Comparison of ENCODE assay signal across 1 fruit fly cellular context in the genomic region with DNA sequence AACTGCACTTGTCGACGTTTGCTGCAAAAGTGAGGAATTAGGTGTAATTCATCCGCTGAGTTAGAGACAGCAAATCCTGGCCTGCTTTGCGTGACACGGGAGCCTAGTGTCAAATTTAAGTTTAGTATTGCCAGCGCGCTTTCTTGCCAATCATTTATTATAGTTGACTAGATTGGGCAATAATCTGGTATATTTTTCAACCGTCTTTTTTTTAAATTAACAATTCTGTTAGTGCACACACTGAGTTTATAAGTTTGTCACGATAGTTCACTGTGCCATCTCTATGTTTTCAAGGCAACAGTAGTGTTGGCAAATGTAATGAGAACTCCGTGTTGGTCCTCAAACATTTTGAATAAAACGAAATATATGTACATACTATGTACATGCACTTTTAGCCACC.
A peak's percentile ranks its signal among the peaks of the same experiment; 100 is the strongest.
TF ChIP-seq lines count a peak whose summit lies in the region.

Gene CG9641, minus strand, starts transcription at position 34 of the 400 bp plus-strand sequence.
Gene CG3165, plus strand, starts transcription at position 294 of the 400 bp plus-strand sequence.

TF ChIP-seq in whole organism, embryonic, 481 proteins besides CTCF, POLR2A, EP300 and RAD21 (continued from another document):
- peak; percentile 91 for TF ChIP-seq CG8944 (GFP tag; optimal IDR thresholded peaks at IDR 0.05; lab: Kevin White, UChicago)
- TF ChIP-seq CG2116 (GFP tag; optimal IDR thresholded peaks at IDR 0.05; lab: Kevin White, UChicago), result peak; percentile 72
- peak; percentile 64 for TF ChIP-seq Dek (tag; optimal IDR thresholded peaks at IDR 0.05; lab: Kevin White, UChicago)
- peak; percentile 81 for TF ChIP-seq cato (GFP tag; optimal IDR thresholded peaks at IDR 0.05; lab: Kevin White, UChicago; ENCODE audit: borderline replicate concordance)
- peak; percentile 74; the same call in 2 of the 3 replicates for TF ChIP-seq H15 (GFP tag; IDR thresholded peaks at IDR 0.05; lab: Robert Waterston, UW)
- peak; percentile 86 for TF ChIP-seq CG13775 (GFP tag; optimal IDR thresholded peaks at IDR 0.05; lab: Kevin White, UChicago)
- TF ChIP-seq CG6791 (GFP tag; IDR thresholded peaks at IDR 0.05; lab: Robert Waterston, UW; ENCODE audit: partially characterized antibody), result peak; percentile 92
- TF ChIP-seq Med (GFP tag; lab: Kevin White, UChicago), result peak; percentile 98
- TF ChIP-seq caup (GFP tag; optimal IDR thresholded peaks at IDR 0.05; lab: Kevin White, UChicago; ENCODE audit: severe bottlenecking), result peak; percentile 83
- TF ChIP-seq Dad (GFP tag; optimal IDR thresholded peaks at IDR 0.05; lab: Kevin White, UChicago), result peak; percentile 90
- TF ChIP-seq shn (GFP tag; optimal IDR thresholded peaks at IDR 0.05; lab: Kevin White, UChicago), result peak; percentile 86
- peak; percentile 83 to 90 for TF ChIP-seq chif (GFP tag; optimal IDR thresholded peaks at IDR 0.05; lab: Kevin White, UChicago)
- peak; percentile 21; the same call in 1 of the 2 replicates for TF ChIP-seq CG1024 (GFP tag; IDR thresholded peaks at IDR 0.05; lab: Robert Waterston, UW)
- TF ChIP-seq CG6854 (GFP tag; optimal IDR thresholded peaks at IDR 0.05; lab: Kevin White, UChicago), result peak; percentile 21
- no peak for TF ChIP-seq hth (optimal IDR thresholded peaks at IDR 0.05; lab: Kevin White, UChicago)
- TF ChIP-seq HLH54F (GFP tag; optimal IDR thresholded peaks at IDR 0.05; lab: Kevin White, UChicago), result peak; percentile 93
- no peak; the same call in 2 of the 3 replicates for TF ChIP-seq CG3726 (GFP tag; IDR thresholded peaks at IDR 0.05; lab: Robert Waterston, UW)
- no peak; the same call in 1 of the 2 replicates for TF ChIP-seq GATAe (GFP tag; conservative IDR thresholded peaks at IDR 0.05; lab: Robert Waterston, UW)
- no peak for TF ChIP-seq CG17568 (GFP tag; optimal IDR thresholded peaks at IDR 0.05; lab: Kevin White, UChicago)
- peak; percentile 80 for TF ChIP-seq HLH3B (GFP tag; IDR thresholded peaks at IDR 0.05; lab: Robert Waterston, UW)
- TF ChIP-seq chinmo (GFP tag; IDR thresholded peaks at IDR 0.05; lab: Robert Waterston, UW; ENCODE audit: partially characterized antibody), result peak; percentile 76; the same call in 1 of the 4 replicates
- TF ChIP-seq Hmr (GFP tag; optimal IDR thresholded peaks at IDR 0.05; lab: Kevin White, UChicago), result no peak
- peak; percentile 80 for TF ChIP-seq CG34422 (GFP tag; IDR thresholded peaks at IDR 0.05; lab: Robert Waterston, UW)
- TF ChIP-seq CG14710 (tag; optimal IDR thresholded peaks at IDR 0.05; lab: Kevin White, UChicago), result peak; percentile 96
- TF ChIP-seq vnd (GFP tag; IDR thresholded peaks at IDR 0.05; lab: Robert Waterston, UW; ENCODE audit: partially characterized antibody), result peak; percentile 98
- peak; percentile 78 for TF ChIP-seq CG13123 (GFP tag; optimal IDR thresholded peaks at IDR 0.05; lab: Kevin White, UChicago)
- no peak for TF ChIP-seq CG15011 (GFP tag; optimal IDR thresholded peaks at IDR 0.05; lab: Kevin White, UChicago)
- peak; percentile 81 for TF ChIP-seq sisA (GFP tag; IDR thresholded peaks at IDR 0.05; lab: Robert Waterston, UW)
- TF ChIP-seq Mes4 (GFP tag; optimal IDR thresholded peaks at IDR 0.05; lab: Kevin White, UChicago), result peak; percentile 80
- peak; percentile 99 for TF ChIP-seq Dll (GFP tag; IDR thresholded peaks at IDR 0.05; lab: Robert Waterston, UW; ENCODE audit: partially characterized antibody)
- no peak for TF ChIP-seq CG11504 (tag; optimal IDR thresholded peaks at IDR 0.05; lab: Kevin White, UChicago)
- peak; percentile 75 for TF ChIP-seq Oli (tag; optimal IDR thresholded peaks at IDR 0.05; lab: Kevin White, UChicago)
- TF ChIP-seq psq (GFP tag; optimal IDR thresholded peaks at IDR 0.05; lab: Kevin White, UChicago), result peak; percentile 40
- peak; percentile 97 for TF ChIP-seq zen2 (GFP tag; IDR thresholded peaks at IDR 0.05; lab: Robert Waterston, UW; ENCODE audit: partially characterized antibody)
- peak; percentile 80 for TF ChIP-seq ci (GFP tag; IDR thresholded peaks at IDR 0.05; lab: Robert Waterston, UW)
- TF ChIP-seq MESR4 (GFP tag; optimal IDR thresholded peaks at IDR 0.05; lab: Kevin White, UChicago), result peak; percentile 38
- TF ChIP-seq CG1832 (GFP tag; optimal IDR thresholded peaks at IDR 0.05; lab: Kevin White, UChicago), result no peak
- TF ChIP-seq Sox100B (GFP tag; optimal IDR thresholded peaks at IDR 0.05; lab: Kevin White, UChicago), result no peak
- TF ChIP-seq cg (GFP tag; optimal IDR thresholded peaks at IDR 0.05; lab: Kevin White, UChicago), result no peak
- peak; percentile 82 for TF ChIP-seq Meics (GFP tag; optimal IDR thresholded peaks at IDR 0.05; lab: Kevin White, UChicago)
- peak; percentile 71; the same call in 1 of the 2 replicates for TF ChIP-seq Nf-YA (GFP tag; IDR thresholded peaks at IDR 0.05; lab: Robert Waterston, UW)
- TF ChIP-seq wek (GFP tag; optimal IDR thresholded peaks at IDR 0.05; lab: Kevin White, UChicago), result peak; percentile 9
- TF ChIP-seq Nf-YB (GFP tag; optimal IDR thresholded peaks at IDR 0.05; lab: Kevin White, UChicago), result peak; percentile 51
- peak; percentile 72 for TF ChIP-seq CG17359 (tag; optimal IDR thresholded peaks at IDR 0.05; lab: Kevin White, UChicago)
- no peak for TF ChIP-seq tio (GFP tag; optimal IDR thresholded peaks at IDR 0.05; lab: Kevin White, UChicago)
- peak; percentile 81 for TF ChIP-seq Six4 (GFP tag; optimal IDR thresholded peaks at IDR 0.05; lab: Kevin White, UChicago)
- TF ChIP-seq Dfd (GFP tag; optimal IDR thresholded peaks at IDR 0.05; lab: Kevin White, UChicago), result no peak
- TF ChIP-seq CG11093 (GFP tag; IDR thresholded peaks at IDR 0.05; lab: Robert Waterston, UW), result peak; percentile 73; the same call in 1 of the 3 replicates
- peak; percentile 60 for TF ChIP-seq Sry-β (GFP tag; optimal IDR thresholded peaks at IDR 0.05; lab: Kevin White, UChicago)
- peak; percentile 92 for TF ChIP-seq Xrp1 (GFP tag; IDR thresholded peaks at IDR 0.05; lab: Robert Waterston, UW)
- TF ChIP-seq Scr (GFP tag; IDR thresholded peaks at IDR 0.05; lab: Robert Waterston, UW; ENCODE audit: partially characterized antibody), result peak; percentile 97
- TF ChIP-seq CG1603 (tag; optimal IDR thresholded peaks at IDR 0.05; lab: Kevin White, UChicago), result peak; percentile 72
- TF ChIP-seq CG8281 (tag; optimal IDR thresholded peaks at IDR 0.05; lab: Kevin White, UChicago), result no peak
- no peak; the same call in 1 of the 2 replicates for TF ChIP-seq CG31441 (GFP tag; IDR thresholded peaks at IDR 0.05; lab: Robert Waterston, UW)
- TF ChIP-seq en (GFP tag; optimal IDR thresholded peaks at IDR 0.05; lab: Kevin White, UChicago), result peak; percentile 59
- TF ChIP-seq otp (GFP tag; IDR thresholded peaks at IDR 0.05; lab: Robert Waterston, UW), result peak; percentile 55; the same call in 1 of the 3 replicates
- TF ChIP-seq prd (optimal IDR thresholded peaks at IDR 0.05; lab: Kevin White, UChicago), result no peak
- TF ChIP-seq prd (GFP tag; IDR thresholded peaks at IDR 0.05; lab: Robert Waterston, UW), result peak; percentile 90
- peak; percentile 97 for TF ChIP-seq unc-4 (GFP tag; IDR thresholded peaks at IDR 0.05; lab: Robert Waterston, UW; ENCODE audit: partially characterized antibody)
